Fruit fly (Drosophila melanogaster) Kc167 (cell line): ENCODE results near the gene LysRS.

Experiments
- Myc ChIP-seq: fragments of >200 bp; optimal IDR thresholded peaks from 2 replicates; lab custom pipeline; 2017; ENCODE audit warnings: missing external identifiers
- Sin3A ChIP-seq: fragments of >200 bp; optimal IDR thresholded peaks from 2 replicates; lab custom pipeline; 2018; ENCODE audit warnings: missing external identifiers
- h ChIP-seq: fragments of >200 bp; optimal IDR thresholded peaks from 3 replicates; lab custom pipeline; 2018; ENCODE audit warnings: missing external identifiers
- insv ChIP-seq: fragments of >200 bp; optimal IDR thresholded peaks from 3 replicates; lab custom pipeline; 2018; ENCODE audit warnings: missing external identifiers
- psq ChIP-seq: fragments of >200 bp; optimal IDR thresholded peaks from 2 replicates; lab custom pipeline; 2017; ENCODE audit warnings: missing external identifiers

- no peak for TF ChIP-seq Myc
- no peak for TF ChIP-seq h (lab: Kevin White, UChicago)
- TF ChIP-seq psq = no peak
- TF ChIP-seq Sin3A = no peak
- TF ChIP-seq insv (lab: Kevin White, UChicago) = no peak
Measured at dm6 chrX:9617598-9618076, 9.0 kb upstream of the LysRS start.
